Fruit fly (Drosophila melanogaster) whole organism, embryonic: ENCODE data around the gene nerfin-2.
A peak's percentile ranks its signal among the peaks of the same experiment; 100 is the strongest.

Experiments used
- Asciz ChIP-seq: fragments of 200-800 bp; sonication (Bioruptor generic); optimal IDR thresholded peaks from 2 replicates; lab custom pipeline; 2017; ENCODE audit warnings: missing biosample characterization, mild to moderate bottlenecking, missing genetic modification characterization, missing genetic modification reagents
- B-H1 ChIP-seq: fragments of 200-800 bp; sonication (Bioruptor generic); IDR thresholded peaks from 3 replicates; pipeline ENCODE4 v1.3.6; 2022; ENCODE audit warnings: missing biosample characterization, missing genetic modification characterization
- BEAF-32 ChIP-seq: fragments of 200-800 bp; sonication (Bioruptor generic); optimal IDR thresholded peaks from 3 replicates; lab custom pipeline; 2017; ENCODE audit warnings: missing biosample characterization, missing genetic modification characterization, mild to moderate bottlenecking, moderate library complexity, missing genetic modification reagents
- BtbVII ChIP-seq: fragments of 200-800 bp; sonication (Bioruptor generic); optimal IDR thresholded peaks from 3 replicates; lab custom pipeline; 2017; ENCODE audit warnings: missing biosample characterization, mild to moderate bottlenecking, missing genetic modification characterization
- CG10147 ChIP-seq: fragments of 200-800 bp; sonication (Bioruptor generic); optimal IDR thresholded peaks from 2 replicates; lab custom pipeline; 2019; ENCODE audit warnings: missing biosample characterization, mild to moderate bottlenecking, missing genetic modification characterization, moderate library complexity
- CG10209 ChIP-seq: fragments of 200-800 bp; sonication (Bioruptor generic); optimal IDR thresholded peaks from 3 replicates; lab custom pipeline; 2017; ENCODE audit warnings: missing biosample characterization, mild to moderate bottlenecking, missing genetic modification characterization, missing genetic modification reagents
- CG12104 ChIP-seq: fragments of 200-800 bp; sonication (Bioruptor generic); optimal IDR thresholded peaks from 3 replicates; lab custom pipeline; 2016; ENCODE audit warnings: missing biosample characterization, missing genetic modification characterization
- CG15073 ChIP-seq: fragments of 200-800 bp; sonication (Bioruptor generic); optimal IDR thresholded peaks from 2 replicates; lab custom pipeline; 2016; ENCODE audit warnings: missing biosample characterization, missing genetic modification characterization
- CG1529 ChIP-seq: fragments of 200-800 bp; sonication (Bioruptor generic); optimal IDR thresholded peaks from 3 replicates; lab custom pipeline; 2018; ENCODE audit warnings: missing biosample characterization, missing genetic modification characterization
- CG1602 ChIP-seq: fragments of 200-800 bp; sonication (Bioruptor generic); optimal IDR thresholded peaks from 3 replicates; lab custom pipeline; 2016; ENCODE audit warnings: missing biosample characterization, missing genetic modification characterization
- CG17829 ChIP-seq: fragments of 200-800 bp; optimal IDR thresholded peaks from 2 replicates; lab custom pipeline; 2019; ENCODE audit warnings: missing biosample characterization, mild to moderate bottlenecking, missing genetic modification characterization, moderate library complexity
- CG31441 ChIP-seq: fragments of 200-800 bp; sonication (Bioruptor generic); IDR thresholded peaks from 2 replicates; pipeline ENCODE4 v1.3.6; 2022; ENCODE audit warnings: missing biosample characterization, missing genetic modification characterization
- CG3281 ChIP-seq: fragments of 200-800 bp; sonication (Bioruptor generic); optimal IDR thresholded peaks from 3 replicates; lab custom pipeline; 2017; ENCODE audit warnings: missing biosample characterization, mild to moderate bottlenecking, missing genetic modification characterization
- CG33213 ChIP-seq: fragments of 200-800 bp; sonication (Bioruptor generic); optimal IDR thresholded peaks from 3 replicates; lab custom pipeline; 2016; ENCODE audit warnings: missing biosample characterization, missing genetic modification characterization
- CG4730 ChIP-seq: fragments of 200-800 bp; sonication (Bioruptor generic); IDR thresholded peaks from 2 replicates; pipeline ENCODE4 v1.3.6; 2022; ENCODE audit warnings: missing biosample characterization, missing genetic modification characterization
- CG6175 ChIP-seq: fragments of 200-800 bp; sonication (Bioruptor generic); IDR thresholded peaks from 3 replicates; pipeline ENCODE4 v1.3.6; 2022; ENCODE audit warnings: missing biosample characterization, missing genetic modification characterization
- D19B ChIP-seq: fragments of 200-800 bp; sonication (Bioruptor generic); optimal IDR thresholded peaks from 2 replicates; lab custom pipeline; 2017; ENCODE audit warnings: missing biosample characterization, mild to moderate bottlenecking, missing genetic modification characterization
- Ets65A ChIP-seq: fragments of 200-800 bp; sonication (Bioruptor generic); peaks from one replicate; lab custom pipeline; 2016; ENCODE audit warnings: missing biosample characterization, missing genetic modification characterization
- Hey ChIP-seq: fragments of 200-800 bp; sonication (Bioruptor generic); optimal IDR thresholded peaks from 3 replicates; lab custom pipeline; 2018; ENCODE audit warnings: missing biosample characterization, mild to moderate bottlenecking, missing genetic modification characterization
- Hmr ChIP-seq: fragments of 200-800 bp; sonication (Bioruptor generic); optimal IDR thresholded peaks from 3 replicates; lab custom pipeline; 2017; ENCODE audit warnings: mild to moderate bottlenecking, missing biosample characterization, missing genetic modification reagents, missing genetic modification characterization
- Hr78 ChIP-seq, 2 experiments: fragments of 200-800 bp in 1 of 2; fragments of >200 bp in 1 of 2; sonication (Bioruptor generic) in 1 of 2; optimal IDR thresholded peaks; 2 replicates each; lab custom pipeline; 2017 to 2019; ENCODE audit warnings: missing biosample characterization in 2 of 2, missing genetic modification characterization in 2 of 2, mild to moderate bottlenecking in 1 of 2, moderate library complexity in 1 of 2
- NK7.1 ChIP-seq: fragments of 200-800 bp; sonication (Bioruptor generic); optimal IDR thresholded peaks from 3 replicates; lab custom pipeline; 2016; ENCODE audit warnings: missing biosample characterization, missing genetic modification characterization
- NfI ChIP-seq: fragments of 200-800 bp; sonication (Bioruptor generic); optimal IDR thresholded peaks from 3 replicates; lab custom pipeline; 2018; ENCODE audit warnings: missing biosample characterization, mild to moderate bottlenecking, missing genetic modification characterization, moderate library complexity
- Trl ChIP-seq, 3 experiments: fragments of >200 bp in 2 of 3; fragments of 200-800 bp in 1 of 3; sonication (Bioruptor generic) in 1 of 3; optimal IDR thresholded peaks; 2 replicates in 1 of 3; 3 replicates in 2 of 3; lab custom pipeline; 2016 to 2017; ENCODE audit warnings: missing biosample characterization in 1 of 3, missing genetic modification characterization in 1 of 3
- YL-1 ChIP-seq: fragments of 200-800 bp; sonication (Bioruptor generic); optimal IDR thresholded peaks from 3 replicates; lab custom pipeline; 2017; ENCODE audit warnings: missing biosample characterization, mild to moderate bottlenecking, missing genetic modification characterization
- az2 ChIP-seq: fragments of 200-800 bp; sonication (Bioruptor generic); optimal IDR thresholded peaks from 3 replicates; lab custom pipeline; 2016; ENCODE audit warnings: missing biosample characterization, missing genetic modification characterization
- bcd ChIP-seq: fragments of 200-800 bp; sonication (Bioruptor generic); optimal IDR thresholded peaks from 2 replicates; lab custom pipeline; 2017; ENCODE audit warnings: missing biosample characterization, mild to moderate bottlenecking, missing genetic modification characterization
- bowl ChIP-seq: fragments of 200-800 bp; sonication (Bioruptor generic); IDR thresholded peaks from 2 replicates; pipeline ENCODE4 v1.3.6; 2022; ENCODE audit warnings: missing biosample characterization, missing genetic modification characterization
- cg ChIP-seq: fragments of 200-800 bp; sonication (Bioruptor generic); optimal IDR thresholded peaks from 3 replicates; lab custom pipeline; 2019; ENCODE audit warnings: missing biosample characterization, mild to moderate bottlenecking, missing genetic modification characterization, moderate library complexity
- ci ChIP-seq: fragments of 200-800 bp; sonication (Bioruptor generic); IDR thresholded peaks from 3 replicates; pipeline ENCODE4 v1.3.6; 2022; ENCODE audit warnings: missing biosample characterization, missing genetic modification characterization
- crp ChIP-seq, 2 experiments: fragments of 200-800 bp; sonication (Bioruptor generic); optimal IDR thresholded peaks; 2 replicates in 1 of 2; 3 replicates in 1 of 2; lab custom pipeline; 2017; ENCODE audit warnings: missing biosample characterization in 2 of 2, missing genetic modification characterization in 2 of 2, mild to moderate bottlenecking in 1 of 2, moderate library complexity in 1 of 2
- dati ChIP-seq: fragments of 200-800 bp; sonication (Bioruptor generic); IDR thresholded peaks from 2 replicates; pipeline ENCODE4 v1.3.6; 2022; ENCODE audit warnings: missing biosample characterization, missing genetic modification characterization
- ham ChIP-seq: fragments of 200-800 bp; sonication (Bioruptor generic); IDR thresholded peaks from 2 replicates; pipeline ENCODE4 v1.3.6; 2022; ENCODE audit warnings: missing biosample characterization, missing genetic modification characterization
- her ChIP-seq: fragments of 200-800 bp; sonication (Bioruptor generic); optimal IDR thresholded peaks from 2 replicates; lab custom pipeline; 2016; ENCODE audit warnings: missing biosample characterization, missing genetic modification characterization
- kah ChIP-seq: fragments of 200-800 bp; sonication (Bioruptor generic); optimal IDR thresholded peaks from 2 replicates; lab custom pipeline; 2018; ENCODE audit warnings: missing biosample characterization, mild to moderate bottlenecking, missing genetic modification characterization
- luna ChIP-seq: fragments of 200-800 bp; sonication (Bioruptor generic); optimal IDR thresholded peaks from 2 replicates; lab custom pipeline; 2016; ENCODE audit warnings: missing biosample characterization, missing genetic modification characterization
- maf-S ChIP-seq: fragments of 200-800 bp; sonication (Bioruptor generic); optimal IDR thresholded peaks from 2 replicates; lab custom pipeline; 2016; ENCODE audit warnings: missing biosample characterization, missing genetic modification characterization
- nmo ChIP-seq: fragments of 200-800 bp; sonication (Bioruptor generic); optimal IDR thresholded peaks from 2 replicates; lab custom pipeline; 2018; ENCODE audit warnings: missing biosample characterization, mild to moderate bottlenecking, missing genetic modification characterization, moderate library complexity
- pan ChIP-seq, 4 experiments: fragments of >200 bp in 3 of 4; fragments of 200-800 bp in 1 of 4; sonication (Bioruptor generic) in 1 of 4; optimal IDR thresholded peaks in 3 of 4; IDR thresholded peaks in 1 of 4; 2 replicates each; pipeline versions ENCODE4 v1.3.6 to Lab custom; 2017 to 2022; ENCODE audit warnings: missing biosample characterization in 2 of 4, missing genetic modification characterization in 2 of 4, mixed read lengths in 1 of 4
- row ChIP-seq: fragments of 200-800 bp; sonication (Bioruptor generic); IDR thresholded peaks from 3 replicates; pipeline ENCODE4 v1.3.6; 2022; ENCODE audit warnings: missing biosample characterization, missing genetic modification characterization
- sens-2 ChIP-seq: fragments of 200-800 bp; sonication (Bioruptor generic); IDR thresholded peaks from 2 replicates; pipeline ENCODE4 v1.3.6; 2022; ENCODE audit warnings: missing biosample characterization, missing genetic modification characterization
- sim ChIP-seq: fragments of 200-800 bp; sonication (Bioruptor generic); IDR thresholded peaks from 2 replicates; pipeline ENCODE4 v1.3.6; 2022; ENCODE audit warnings: missing biosample characterization, missing genetic modification characterization
- slp2 ChIP-seq: fragments of 200-800 bp; sonication (Bioruptor generic); optimal IDR thresholded peaks from 2 replicates; lab custom pipeline; 2016; ENCODE audit warnings: missing biosample characterization, missing genetic modification characterization
- tio ChIP-seq: fragments of 200-800 bp; sonication (Bioruptor generic); optimal IDR thresholded peaks from 2 replicates; lab custom pipeline; 2017; ENCODE audit warnings: missing biosample characterization, missing genetic modification characterization, inconsistent platforms
- ttk ChIP-seq: fragments of 200-800 bp; sonication (Bioruptor generic); IDR thresholded peaks from 2 replicates; pipeline ENCODE4 v2.1.2; 2022; ENCODE audit warnings: missing biosample characterization, missing genetic modification characterization
- tx ChIP-seq: fragments of 200-800 bp; sonication (Bioruptor generic); optimal IDR thresholded peaks from 2 replicates; lab custom pipeline; 2016; ENCODE audit warnings: missing biosample characterization, missing genetic modification characterization
- vfl ChIP-seq: fragments of 200-800 bp; sonication (Bioruptor generic); optimal IDR thresholded peaks from 2 replicates; lab custom pipeline; 2016; ENCODE audit warnings: missing biosample characterization, missing genetic modification characterization
- z ChIP-seq: fragments of 200-800 bp; sonication (Bioruptor generic); IDR thresholded peaks from 3 replicates; pipeline ENCODE4 v1.3.6; 2022; ENCODE audit warnings: missing biosample characterization, missing genetic modification characterization
- zen2 ChIP-seq: fragments of 200-800 bp; sonication (Bioruptor generic); IDR thresholded peaks from 3 replicates; pipeline ENCODE4 v1.3.6; 2022; ENCODE audit warnings: missing biosample characterization, missing genetic modification characterization; ENCODE audit not compliant: partially characterized antibody

The nerfin-2 gene

dm6 chr3R:10100498-10101196 is 29.7 kb downstream of the nerfin-2 start (continued):
- TF ChIP-seq CG4730 (GFP tag; lab: Robert Waterston, UW) = 0 out of 2 replicates have a peak, but pooled peaks have one; percentile 18
- 0 out of 3 replicates have a peak, but pooled peaks have one; percentile 26 for TF ChIP-seq CG6175 (GFP tag; lab: Robert Waterston, UW)
- no peak for TF ChIP-seq CG12104 (GFP tag; lab: Kevin White, UChicago)
- no peak for TF ChIP-seq az2 (GFP tag; lab: Kevin White, UChicago)
- no peak for TF ChIP-seq tx
- TF ChIP-seq Asciz = no peak
- peak; percentile 8 for TF ChIP-seq CG10147
- TF ChIP-seq ci (GFP tag; lab: Robert Waterston, UW) = peak; percentile 81
- TF ChIP-seq Hr78 (GFP tag; optimal IDR thresholded peaks at IDR 0.05; lab: Kevin White, UChicago) = no peak
- no peak for TF ChIP-seq CG1602 (GFP tag; lab: Kevin White, UChicago)
- TF ChIP-seq maf-S = no peak
- TF ChIP-seq CG15073 (GFP tag; lab: Kevin White, UChicago) = no peak
- TF ChIP-seq pan (optimal IDR thresholded peaks at IDR 0.05; lab: Kevin White, UChicago) = no peak
- TF ChIP-seq pan (GFP tag; optimal IDR thresholded peaks at IDR 0.05 in 1 of 2, IDR thresholded peaks at IDR 0.05 in 1 of 2) = peak in 1 of 2 experiments; percentile 34
- TF ChIP-seq her (GFP tag; lab: Kevin White, UChicago) = no peak
- TF ChIP-seq B-H1 (GFP tag; lab: Robert Waterston, UW) = 0 out of 3 replicates have a peak, but pooled peaks have one; percentile 26
- peak; percentile 52 for TF ChIP-seq bcd (GFP tag; lab: Kevin White, UChicago)
- TF ChIP-seq slp2 = no peak
- TF ChIP-seq Trl (optimal IDR thresholded peaks at IDR 0.05; lab: Kevin White, UChicago) = no peak
- peak; percentile 52 for TF ChIP-seq Trl (GFP tag; optimal IDR thresholded peaks at IDR 0.05; lab: Kevin White, UChicago)
- TF ChIP-seq row (GFP tag; lab: Robert Waterston, UW) = no peak
- TF ChIP-seq Hey (tag; lab: Kevin White, UChicago) = no peak
- TF ChIP-seq bowl = 0 out of 2 replicates have a peak, but pooled peaks have one; percentile 58
- no peak for TF ChIP-seq ham (GFP tag; lab: Robert Waterston, UW)
- no peak for TF ChIP-seq dati (GFP tag; lab: Robert Waterston, UW)
- TF ChIP-seq sim (GFP tag; lab: Robert Waterston, UW) = no peak
- no peak for TF ChIP-seq CG1529 (GFP tag; lab: Kevin White, UChicago)
- no peak for TF ChIP-seq z (GFP tag; lab: Robert Waterston, UW)
- TF ChIP-seq zen2 (GFP tag; lab: Robert Waterston, UW) = no peak
- TF ChIP-seq BEAF-32 (GFP tag; lab: Kevin White, UChicago) = no peak
- no peak for TF ChIP-seq vfl (GFP tag; lab: Kevin White, UChicago)
- peak; percentile 63 for TF ChIP-seq D19B (GFP tag; lab: Kevin White, UChicago)
- TF ChIP-seq cg (GFP tag; lab: Kevin White, UChicago) = no peak
- TF ChIP-seq NK7.1 (GFP tag; lab: Kevin White, UChicago) = no peak
- TF ChIP-seq CG33213 (GFP tag; lab: Kevin White, UChicago) = no peak
- no peak for TF ChIP-seq tio
- TF ChIP-seq CG3281 = no peak
- peak; percentile 81 for TF ChIP-seq Hmr (GFP tag; lab: Kevin White, UChicago)
- no peak for TF ChIP-seq YL-1 (GFP tag; lab: Kevin White, UChicago)
- no peak for TF ChIP-seq CG31441 (GFP tag; lab: Robert Waterston, UW)
- no peak for TF ChIP-seq kah (GFP tag; lab: Kevin White, UChicago)
- peak; percentile 93 for TF ChIP-seq Ets65A
- no peak for TF ChIP-seq sens-2 (GFP tag; lab: Robert Waterston, UW)
- no peak for TF ChIP-seq BtbVII
- TF ChIP-seq NfI (GFP tag; lab: Kevin White, UChicago) = peak; percentile 48
- no peak for TF ChIP-seq luna (GFP tag; lab: Kevin White, UChicago)
- peak; percentile 25 for TF ChIP-seq CG17829 (tag; lab: Kevin White, UChicago)
- TF ChIP-seq ttk (GFP tag; lab: Robert Waterston, UW) = 0 out of 2 replicates have a peak, but pooled peaks have one; percentile 21
- peak; percentile 10 for TF ChIP-seq nmo (GFP tag; lab: Kevin White, UChicago)
- TF ChIP-seq CG10209 = peak; percentile 8
- TF ChIP-seq crp (GFP tag; optimal IDR thresholded peaks at IDR 0.05; lab: Kevin White, UChicago) = no peak
